Worm (Caenorhabditis elegans) whole organism, young adult: Measurements from ENCODE around the gene F01G4.4.

Experiments
- C17E4.6 ChIP-seq: fragments of 200-800 bp; sonication (Bioruptor generic); IDR thresholded peaks from 2 replicates; pipeline ENCODE4 v1.3.6; 2022; ENCODE audit warnings: missing genetic modification reagents, missing genetic modification characterization, missing compliant biosample characterization
- F52B5.7 ChIP-seq: sonication (generic microtip); optimal IDR thresholded peaks from 2 replicates; lab custom pipeline; 2016; ENCODE audit warnings: mild to moderate bottlenecking, missing genetic modification characterization, missing compliant biosample characterization
- F57C9.4 ChIP-seq: sonication (generic microtip); optimal IDR thresholded peaks from 2 replicates; lab custom pipeline; 2017; ENCODE audit warnings: mild to moderate bottlenecking, missing genetic modification characterization, missing compliant biosample characterization
- dox-1 ChIP-seq: fragments of 200-800 bp; sonication (Bioruptor generic); IDR thresholded peaks from 2 replicates; pipeline ENCODE4 v1.3.6; 2022; ENCODE audit warnings: missing genetic modification reagents, missing genetic modification characterization, missing compliant biosample characterization
- egl-18 ChIP-seq: fragments of 200-800 bp; sonication (Bioruptor generic); IDR thresholded peaks from 2 replicates; pipeline ENCODE4 v1.3.6; 2022; ENCODE audit warnings: missing genetic modification reagents, missing genetic modification characterization, missing compliant biosample characterization
- egl-44 ChIP-seq: fragments of 200-800 bp; sonication (Bioruptor generic); IDR thresholded peaks from 2 replicates; pipeline ENCODE4 v1.3.6; 2022; ENCODE audit warnings: missing genetic modification reagents, missing genetic modification characterization, missing compliant biosample characterization
- nhr-80 ChIP-seq: sonication (generic microtip); optimal IDR thresholded peaks from 2 replicates; lab custom pipeline; 2016; ENCODE audit warnings: missing genetic modification characterization, missing compliant biosample characterization
- pbrm-1 ChIP-seq: fragments of 200-800 bp; sonication (Bioruptor generic); IDR thresholded peaks from 2 replicates; pipeline ENCODE4 v1.3.6; 2022; ENCODE audit warnings: missing genetic modification reagents, missing genetic modification characterization, missing compliant biosample characterization
- sdz-38 ChIP-seq: sonication (generic microtip); optimal IDR thresholded peaks from 2 replicates; lab custom pipeline; 2016; ENCODE audit warnings: missing genotype, missing genetic modification characterization, missing compliant biosample characterization
- sea-2 ChIP-seq: fragments of 200-800 bp; sonication (Bioruptor generic); IDR thresholded peaks from 2 replicates; pipeline ENCODE4 v1.3.6; 2022; ENCODE audit warnings: missing genetic modification characterization, missing compliant biosample characterization
- snpc-1.1 ChIP-seq: sonication (generic microtip); optimal IDR thresholded peaks from 2 replicates; lab custom pipeline; 2017; ENCODE audit warnings: missing genetic modification characterization, mild to moderate bottlenecking, missing compliant biosample characterization, antibody characterized with exemption, moderate library complexity, missing genotype, missing genetic modification reagents; ENCODE audit not compliant: insufficient read depth
- ztf-25 ChIP-seq: fragments of 200-800 bp; sonication (Bioruptor generic); IDR thresholded peaks from 2 replicates; pipeline ENCODE4 v1.3.6; 2022; ENCODE audit warnings: missing genetic modification reagents, missing genetic modification characterization, missing compliant biosample characterization

DNA sequence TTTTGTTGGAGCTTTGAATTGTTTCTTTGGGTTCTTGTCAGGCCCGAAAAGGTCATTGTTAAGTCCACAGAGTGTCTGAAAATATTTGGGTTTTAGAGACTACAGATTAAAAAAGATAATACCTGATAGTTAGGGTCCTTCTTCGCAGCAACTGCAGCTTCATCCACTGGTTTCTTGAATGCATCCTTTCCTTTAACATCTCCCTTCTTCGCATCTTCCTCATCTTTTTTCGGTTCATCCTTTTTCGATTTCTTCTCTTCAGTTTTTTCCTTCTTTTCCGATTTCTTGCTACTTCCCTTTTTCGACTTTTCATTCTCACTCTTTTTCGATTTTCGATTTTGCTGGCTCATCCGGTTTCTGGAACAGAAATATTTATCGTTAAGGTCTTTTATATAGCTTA, 39.6 kb upstream of the F01G4.4 start:
- no peak for TF ChIP-seq snpc-1.1
- no peak for TF ChIP-seq sea-2
- no peak for TF ChIP-seq egl-44 (GFP tag; lab: Robert Waterston, UW)
- no peak for TF ChIP-seq F52B5.7 (tag; lab: Kevin White, UChicago)
- no peak for TF ChIP-seq pbrm-1
- no peak for TF ChIP-seq F57C9.4 (tag; lab: Kevin White, UChicago)
- TF ChIP-seq egl-18 (GFP tag; lab: Robert Waterston, UW), result no peak
- no peak for TF ChIP-seq dox-1 (GFP tag; lab: Robert Waterston, UW)
- no peak for TF ChIP-seq nhr-80 (tag; lab: Kevin White, UChicago)
- TF ChIP-seq ztf-25 (GFP tag; lab: Robert Waterston, UW), result no peak
- TF ChIP-seq C17E4.6 (GFP tag; lab: Robert Waterston, UW), result no peak
- no peak for TF ChIP-seq sdz-38 (tag; lab: Kevin White, UChicago)
